Fruit fly (Drosophila melanogaster): ENCODE measurements around the gene CG14742.

CG14742 gene

dm6 chr3R:12226239-12226638, 11.9 kb downstream of the CG14742 start, which contains the start of gene CG12256:
Gene CG12256 (minus strand): TSS chr3R:12226339.
- no peak for TF ChIP-seq insv (optimal IDR thresholded peaks at IDR 0.05)
- TF ChIP-seq h (optimal IDR thresholded peaks at IDR 0.05), result no peak
- no peak for TF ChIP-seq Sin3A (optimal IDR thresholded peaks at IDR 0.05)
- TF ChIP-seq Myc (optimal IDR thresholded peaks at IDR 0.05), result no peak
- TF ChIP-seq psq (optimal IDR thresholded peaks at IDR 0.05), result no peak
- TF ChIP-seq ttk (optimal IDR thresholded peaks at IDR 0.05), result no peak

dm6 chr3R:12229113-12229512, 14.8 kb downstream of the CG14742 start, which contains the start of gene CG3916:
Gene CG3916 (plus strand): TSS chr3R:12229413.
- TF ChIP-seq h (optimal IDR thresholded peaks at IDR 0.05), result no peak
- no peak for TF ChIP-seq psq (optimal IDR thresholded peaks at IDR 0.05)
- no peak for TF ChIP-seq Sin3A (optimal IDR thresholded peaks at IDR 0.05)
- no peak for TF ChIP-seq ttk (optimal IDR thresholded peaks at IDR 0.05)
- TF ChIP-seq insv (optimal IDR thresholded peaks at IDR 0.05), result no peak
- no peak for TF ChIP-seq Myc (optimal IDR thresholded peaks at IDR 0.05)

dm6 chr3R:12232629-12233028, 18.3 kb downstream of the CG14742 start, which contains the start of gene Pglym87:
Gene Pglym87 (minus strand): TSS chr3R:12232729.
- no peak for TF ChIP-seq Sin3A (optimal IDR thresholded peaks at IDR 0.05)
- TF ChIP-seq Myc (optimal IDR thresholded peaks at IDR 0.05), result no peak
- no peak for TF ChIP-seq ttk (optimal IDR thresholded peaks at IDR 0.05)
- TF ChIP-seq h (optimal IDR thresholded peaks at IDR 0.05), result no peak
- TF ChIP-seq psq (optimal IDR thresholded peaks at IDR 0.05), result no peak
- no peak for TF ChIP-seq insv (optimal IDR thresholded peaks at IDR 0.05)

dm6 chr3R:12234584-12234983, 20.3 kb downstream of the CG14742 start, which contains the start of gene Cyp313a5:
Gene Cyp313a5 (minus strand): TSS chr3R:12234684.
- TF ChIP-seq h (optimal IDR thresholded peaks at IDR 0.05), result no peak

dm6 chr3R:12236804-12237203, 22.5 kb downstream of the CG14742 start, which contains the start of gene Cyp313a2:
Gene Cyp313a2 (minus strand): TSS chr3R:12236904.
- TF ChIP-seq insv (optimal IDR thresholded peaks at IDR 0.05) (no peak), h (optimal IDR thresholded peaks at IDR 0.05) (no peak), psq (optimal IDR thresholded peaks at IDR 0.05) (no peak), ttk (optimal IDR thresholded peaks at IDR 0.05) (no peak), Myc (optimal IDR thresholded peaks at IDR 0.05) (no peak), Sin3A (optimal IDR thresholded peaks at IDR 0.05) (no peak)

dm6 chr3R:12239166-12239565, 24.9 kb downstream of the CG14742 start, which contains the start of gene Cyp313a3:
Gene Cyp313a3 (minus strand): TSS chr3R:12239266.
- TF ChIP-seq Sin3A (optimal IDR thresholded peaks at IDR 0.05) (no peak), psq (optimal IDR thresholded peaks at IDR 0.05) (no peak), Myc (optimal IDR thresholded peaks at IDR 0.05) (no peak), h (optimal IDR thresholded peaks at IDR 0.05) (no peak), ttk (optimal IDR thresholded peaks at IDR 0.05) (no peak)

- no peak for TF ChIP-seq h (optimal IDR thresholded peaks at IDR 0.05)
- TF ChIP-seq psq (optimal IDR thresholded peaks at IDR 0.05), result no peak
- no peak for TF ChIP-seq Sin3A (optimal IDR thresholded peaks at IDR 0.05)
- TF ChIP-seq ttk (optimal IDR thresholded peaks at IDR 0.05), result no peak
- TF ChIP-seq Myc (optimal IDR thresholded peaks at IDR 0.05), result no peak
- no peak for TF ChIP-seq insv (optimal IDR thresholded peaks at IDR 0.05)
Measured at dm6 chr3R:12244468-12245060, 30.3 kb downstream of the CG14742 start.

dm6 chr3R:12248243-12248642, 33.9 kb downstream of the CG14742 start:
- TF ChIP-seq h (optimal IDR thresholded peaks at IDR 0.05), result no peak
- no peak for TF ChIP-seq psq (optimal IDR thresholded peaks at IDR 0.05)
- no peak for TF ChIP-seq insv (optimal IDR thresholded peaks at IDR 0.05)
- no peak for TF ChIP-seq ttk (optimal IDR thresholded peaks at IDR 0.05)
- no peak for TF ChIP-seq Sin3A (optimal IDR thresholded peaks at IDR 0.05)
- no peak for TF ChIP-seq Myc (optimal IDR thresholded peaks at IDR 0.05)

- TF ChIP-seq Myc (optimal IDR thresholded peaks at IDR 0.05) (no peak), Sin3A (optimal IDR thresholded peaks at IDR 0.05) (no peak), insv (optimal IDR thresholded peaks at IDR 0.05) (no peak), psq (optimal IDR thresholded peaks at IDR 0.05) (no peak), h (optimal IDR thresholded peaks at IDR 0.05) (no peak), ttk (optimal IDR thresholded peaks at IDR 0.05) (no peak)
Measured at dm6 chr3R:12250204-12250603, 35.9 kb downstream of the CG14742 start.

- TF ChIP-seq ttk (optimal IDR thresholded peaks at IDR 0.05) (no peak), h (optimal IDR thresholded peaks at IDR 0.05) (no peak), insv (optimal IDR thresholded peaks at IDR 0.05) (no peak), Myc (optimal IDR thresholded peaks at IDR 0.05) (no peak), psq (optimal IDR thresholded peaks at IDR 0.05) (no peak), Sin3A (optimal IDR thresholded peaks at IDR 0.05) (no peak)
Measured at dm6 chr3R:12251534-12251933, 37.2 kb downstream of the CG14742 start.

- TF ChIP-seq ttk (optimal IDR thresholded peaks at IDR 0.05), result no peak
- TF ChIP-seq Sin3A (optimal IDR thresholded peaks at IDR 0.05), result no peak
- no peak for TF ChIP-seq Myc (optimal IDR thresholded peaks at IDR 0.05)
- TF ChIP-seq h (optimal IDR thresholded peaks at IDR 0.05), result no peak
- TF ChIP-seq psq (optimal IDR thresholded peaks at IDR 0.05), result no peak
- TF ChIP-seq insv (optimal IDR thresholded peaks at IDR 0.05), result no peak
Measured at dm6 chr3R:12252457-12253065, 38.3 kb downstream of the CG14742 start.

- TF ChIP-seq Myc (optimal IDR thresholded peaks at IDR 0.05), result no peak
Measured at dm6 chr3R:12253887-12254286, 39.6 kb downstream of the CG14742 start, which contains the start of gene CG3942. Gene CG3942 (plus strand): TSS chr3R:12254187.

dm6 chr3R:12258437-12258836, 44.1 kb downstream of the CG14742 start, which contains the start of the genes CG44037 and svp:
Gene CG44037 (plus strand): TSS chr3R:12258737.
Gene svp (plus strand): TSS chr3R:12258737.
- TF ChIP-seq Myc (optimal IDR thresholded peaks at IDR 0.05) (no peak), insv (optimal IDR thresholded peaks at IDR 0.05) (no peak), h (optimal IDR thresholded peaks at IDR 0.05) (no peak), ttk (optimal IDR thresholded peaks at IDR 0.05) (no peak), Sin3A (optimal IDR thresholded peaks at IDR 0.05) (no peak), psq (optimal IDR thresholded peaks at IDR 0.05) (no peak)
